Fruit fly (Drosophila melanogaster) whole organism, wandering third instar larva: ENCODE results near the gene CG2218.

Experiments
- Abd-B ChIP-seq: fragments of >200 bp; optimal IDR thresholded peaks from 2 replicates; lab custom pipeline; 2017; ENCODE audit warnings: missing biosample characterization, missing genetic modification characterization
- HLH106 ChIP-seq: fragments of 200-800 bp; optimal IDR thresholded peaks from 3 replicates; lab custom pipeline; 2019; ENCODE audit warnings: missing biosample characterization, mild to moderate bottlenecking, missing genetic modification characterization, moderate library complexity
- Hr78 ChIP-seq: fragments of >200 bp; optimal IDR thresholded peaks from 2 replicates; lab custom pipeline; 2017; ENCODE audit warnings: missing biosample characterization, missing genetic modification characterization
- Jra ChIP-seq: sonication (Bioruptor generic); optimal IDR thresholded peaks from 2 replicates; lab custom pipeline; 2016; ENCODE audit warnings: missing biosample characterization, missing genetic modification characterization
- Sp1 ChIP-seq: fragments of 200-800 bp; sonication (Bioruptor generic); optimal IDR thresholded peaks from 3 replicates; lab custom pipeline; 2019; ENCODE audit warnings: missing biosample characterization, mild to moderate bottlenecking, missing genetic modification characterization, moderate library complexity
- Vsx2 ChIP-seq: fragments of 200-300, 225-300 bp; sonication (Bioruptor generic); optimal IDR thresholded peaks from 2 replicates; lab custom pipeline; 2018; ENCODE audit warnings: missing biosample characterization, missing genetic modification characterization; ENCODE audit not compliant: partially characterized antibody
- br ChIP-seq: fragments of 200-800 bp; sonication (Bioruptor generic); optimal IDR thresholded peaks from 2 replicates; lab custom pipeline; 2016; ENCODE audit warnings: missing biosample characterization, missing genetic modification characterization
- fru ChIP-seq: fragments of 200-800 bp; sonication (Bioruptor generic); optimal IDR thresholded peaks from 3 replicates; lab custom pipeline; 2016; ENCODE audit warnings: missing biosample characterization, mild to moderate bottlenecking, missing genetic modification characterization
- lola ChIP-seq: fragments of >200 bp; optimal IDR thresholded peaks from 2 replicates; lab custom pipeline; 2017; ENCODE audit warnings: missing biosample characterization, missing genetic modification characterization
- sv ChIP-seq: fragments of 200-800 bp; sonication (Bioruptor generic); optimal IDR thresholded peaks from 3 replicates; lab custom pipeline; 2016; ENCODE audit warnings: missing biosample characterization, missing genetic modification characterization

Gene CG2218

dm6 chr3R:30383181-30383580, 44.9 kb downstream of the CG2218 start:
- TF ChIP-seq lola (no peak), sv (GFP tag; lab: Kevin White, UChicago) (no peak), fru (no peak), Sp1 (GFP tag; lab: Kevin White, UChicago) (no peak), HLH106 (tag; lab: Kevin White, UChicago) (no peak), Vsx2 (GFP tag; lab: Kevin White, UChicago) (no peak), br (no peak), Abd-B (GFP tag; lab: Kevin White, UChicago) (no peak), Jra (no peak), Hr78 (GFP tag; lab: Kevin White, UChicago) (no peak)
